Worm (Caenorhabditis elegans) whole organism, young adult: ENCODE data around the gene acy-1.

Experiments used
- B0019.2 ChIP-seq: fragments of 200-800 bp; sonication (Bioruptor generic); conservative IDR thresholded peaks from 2 replicates; pipeline ENCODE4 v1.3.6; 2022; ENCODE audit warnings: missing genetic modification reagents, missing genetic modification characterization, missing compliant biosample characterization
- B0261.1 ChIP-seq: sonication (generic microtip); optimal IDR thresholded peaks from 2 replicates; lab custom pipeline; 2016; ENCODE audit warnings: mild to moderate bottlenecking, missing genetic modification characterization, moderate library complexity, missing compliant biosample characterization
- B0336.3 ChIP-seq: fragments of 200-800 bp; sonication (Bioruptor generic); IDR thresholded peaks from 2 replicates; pipeline ENCODE4 v1.3.6; 2022; ENCODE audit warnings: missing genetic modification characterization, missing compliant biosample characterization
- C06A6.2 ChIP-seq: fragments of 200-800 bp; sonication (Bioruptor generic); conservative IDR thresholded peaks from 2 replicates; pipeline ENCODE4 v1.3.6; 2022; ENCODE audit warnings: missing genetic modification characterization, missing compliant biosample characterization
- F22D6.2 ChIP-seq: sonication (generic microtip); optimal IDR thresholded peaks from 2 replicates; lab custom pipeline; 2016; ENCODE audit warnings: mild to moderate bottlenecking, missing genetic modification characterization, missing compliant biosample characterization
- F37B4.10 ChIP-seq: fragments of 200-800 bp; sonication (Bioruptor generic); IDR thresholded peaks from 2 replicates; pipeline ENCODE4 v1.3.6; 2022; ENCODE audit warnings: missing genetic modification characterization, missing compliant biosample characterization
- F49E8.2 ChIP-seq: sonication (generic microtip); optimal IDR thresholded peaks from 3 replicates; lab custom pipeline; 2017; ENCODE audit warnings: missing genetic modification characterization, mild to moderate bottlenecking, missing compliant biosample characterization, antibody characterized with exemption, moderate library complexity; ENCODE audit not compliant: insufficient read depth
- F52B5.7 ChIP-seq: sonication (generic microtip); optimal IDR thresholded peaks from 2 replicates; lab custom pipeline; 2016; ENCODE audit warnings: mild to moderate bottlenecking, missing genetic modification characterization, missing compliant biosample characterization
- K12H6.12 ChIP-seq: fragments of 200-800 bp; sonication (Bioruptor generic); optimal IDR thresholded peaks from 2 replicates; lab custom pipeline; 2018; ENCODE audit warnings: mild to moderate bottlenecking, missing genetic modification characterization, missing compliant biosample characterization
- T07F8.4 ChIP-seq: sonication (generic microtip); optimal IDR thresholded peaks from 2 replicates; lab custom pipeline; 2016; ENCODE audit warnings: mild to moderate bottlenecking, missing genetic modification characterization, moderate library complexity, missing compliant biosample characterization
- Y56A3A.18 ChIP-seq: fragments of 200-800 bp; sonication (Bioruptor generic); IDR thresholded peaks from 2 replicates; pipeline ENCODE4 v1.3.6; 2022; ENCODE audit warnings: missing genetic modification reagents, missing genetic modification characterization, missing compliant biosample characterization
- Y79H2A.3 ChIP-seq: fragments of 200-800 bp; sonication (Bioruptor generic); conservative IDR thresholded peaks from 2 replicates; pipeline ENCODE4 v1.3.6; 2022; ENCODE audit warnings: missing genetic modification reagents, missing genetic modification characterization, missing compliant biosample characterization
- Y95B8A.8 ChIP-seq: fragments of 200-800 bp; sonication (Bioruptor generic); IDR thresholded peaks from 2 replicates; pipeline ENCODE4 v1.3.6; 2022; ENCODE audit warnings: missing genetic modification reagents, missing genetic modification characterization, missing compliant biosample characterization
- athp-1 ChIP-seq: sonication (generic microtip); optimal IDR thresholded peaks from 2 replicates; lab custom pipeline; 2017; ENCODE audit warnings: mild to moderate bottlenecking, missing genetic modification characterization, missing compliant biosample characterization
- attf-3 ChIP-seq: fragments of 200-800 bp; sonication (Bioruptor generic); conservative IDR thresholded peaks from 2 replicates; pipeline ENCODE4 v1.3.6; 2022; ENCODE audit warnings: missing genetic modification reagents, missing genetic modification characterization, missing compliant biosample characterization
- attf-5 ChIP-seq: fragments of 200-800 bp; sonication (Bioruptor generic); optimal IDR thresholded peaks from 2 replicates; lab custom pipeline; 2018; ENCODE audit warnings: mild to moderate bottlenecking, missing genetic modification characterization, missing compliant biosample characterization
- ccch-3 ChIP-seq: fragments of 200-800 bp; sonication (Bioruptor generic); optimal IDR thresholded peaks from 2 replicates; lab custom pipeline; 2018; ENCODE audit warnings: mild to moderate bottlenecking, missing genetic modification characterization, missing compliant biosample characterization
- ceh-27 ChIP-seq: fragments of 200-800 bp; sonication (Bioruptor generic); optimal IDR thresholded peaks from 2 replicates; lab custom pipeline; 2018; ENCODE audit warnings: mild to moderate bottlenecking, missing genetic modification characterization, moderate library complexity, missing compliant biosample characterization
- dox-1 ChIP-seq: fragments of 200-800 bp; sonication (Bioruptor generic); IDR thresholded peaks from 2 replicates; pipeline ENCODE4 v1.3.6; 2022; ENCODE audit warnings: missing genetic modification reagents, missing genetic modification characterization, missing compliant biosample characterization
- efl-1 ChIP-seq: fragments of 150-350 bp; optimal IDR thresholded peaks from 2 replicates; lab custom pipeline; 2014; ENCODE audit warnings: missing biosample characterization, missing genetic modification reagents, missing genetic modification characterization
- let-526 ChIP-seq: fragments of 200-800 bp; sonication (Bioruptor generic); IDR thresholded peaks from 2 replicates; pipeline ENCODE4 v1.3.6; 2022; ENCODE audit warnings: missing genetic modification reagents, missing genetic modification characterization, missing compliant biosample characterization
- lin-26 ChIP-seq: fragments of 200-800 bp; sonication (Bioruptor generic); IDR thresholded peaks from 2 replicates; pipeline ENCODE4 v1.3.6; 2022; ENCODE audit warnings: missing genetic modification reagents, missing genetic modification characterization, missing compliant biosample characterization
- lin-40 ChIP-seq: sonication (generic microtip); optimal IDR thresholded peaks from 2 replicates; lab custom pipeline; 2016; ENCODE audit warnings: missing genetic modification characterization, mild to moderate bottlenecking, missing compliant biosample characterization, missing genotype, missing genetic modification reagents
- lsy-27 ChIP-seq: sonication (generic microtip); optimal IDR thresholded peaks from 2 replicates; lab custom pipeline; 2017; ENCODE audit warnings: missing genetic modification characterization, mild to moderate bottlenecking, missing compliant biosample characterization, antibody characterized with exemption, missing genotype, borderline replicate concordance; ENCODE audit not compliant: insufficient read depth
- madf-3 ChIP-seq: fragments of 200-800 bp; sonication (Bioruptor generic); IDR thresholded peaks from 2 replicates; pipeline ENCODE4 v1.3.6; 2022; ENCODE audit warnings: missing genetic modification reagents, missing genetic modification characterization, missing compliant biosample characterization
- madf-6 ChIP-seq: fragments of 200-800 bp; sonication (Bioruptor generic); IDR thresholded peaks from 2 replicates; pipeline ENCODE4 v1.3.6; 2022; ENCODE audit warnings: missing genetic modification reagents, missing genetic modification characterization, missing compliant biosample characterization
- mcd-1 ChIP-seq: fragments of 200-800 bp; sonication (Bioruptor generic); IDR thresholded peaks from 2 replicates; pipeline ENCODE4 v1.3.6; 2022; ENCODE audit warnings: missing genetic modification reagents, missing genetic modification characterization, missing compliant biosample characterization
- mes-4 ChIP-seq: sonication (generic microtip); optimal IDR thresholded peaks from 2 replicates; lab custom pipeline; 2016; ENCODE audit warnings: missing genotype, missing genetic modification characterization, missing compliant biosample characterization
- nhr-120 ChIP-seq: fragments of 200-800 bp; sonication (Bioruptor generic); IDR thresholded peaks from 2 replicates; pipeline ENCODE4 v1.3.6; 2022; ENCODE audit warnings: missing genetic modification characterization, missing compliant biosample characterization
- nhr-27 ChIP-seq: fragments of 200-800 bp; sonication (Bioruptor generic); optimal IDR thresholded peaks from 2 replicates; lab custom pipeline; 2018; ENCODE audit warnings: mild to moderate bottlenecking, missing genetic modification characterization, moderate library complexity, missing compliant biosample characterization
- pbrm-1 ChIP-seq: fragments of 200-800 bp; sonication (Bioruptor generic); IDR thresholded peaks from 2 replicates; pipeline ENCODE4 v1.3.6; 2022; ENCODE audit warnings: missing genetic modification reagents, missing genetic modification characterization, missing compliant biosample characterization
- rcor-1 ChIP-seq: fragments of 200-800 bp; sonication (Bioruptor generic); IDR thresholded peaks from 2 replicates; pipeline ENCODE4 v1.3.6; 2022; ENCODE audit warnings: missing genetic modification reagents, missing genetic modification characterization, missing compliant biosample characterization
- rpc-1 ChIP-seq, 2 experiments: fragments of 150-350 bp in 1 of 2; sonication (generic microtip) in 1 of 2; optimal IDR thresholded peaks; 2 replicates each; lab custom pipeline; 2014 to 2018; ENCODE audit warnings: missing biosample characterization in 1 of 2, missing genetic modification characterization in 1 of 2, missing genetic modification reagents in 1 of 2, missing genotype in 1 of 2
- sdz-38 ChIP-seq: sonication (generic microtip); optimal IDR thresholded peaks from 2 replicates; lab custom pipeline; 2016; ENCODE audit warnings: missing genotype, missing genetic modification characterization, missing compliant biosample characterization
- snpc-3.4 ChIP-seq: sonication (generic microtip); optimal IDR thresholded peaks from 2 replicates; lab custom pipeline; 2017; ENCODE audit warnings: missing genetic modification characterization, mild to moderate bottlenecking, missing compliant biosample characterization, antibody characterized with exemption, moderate library complexity, missing genotype, missing genetic modification reagents
- snpc-4 ChIP-seq, 5 experiments: fragments of 150-350 bp in 1 of 5; sonication (generic microtip) in 4 of 5; optimal IDR thresholded peaks; 2 replicates each; lab custom pipeline; 2014 to 2018; ENCODE audit warnings: missing genetic modification characterization in 5 of 5, missing biosample characterization in 3 of 5, antibody characterized with exemption in 2 of 5, mild to moderate bottlenecking in 2 of 5, missing compliant biosample characterization in 2 of 5, missing genotype in 2 of 5, moderate library complexity in 2 of 5, missing genetic modification reagents in 1 of 5
- somi-1 ChIP-seq: fragments of 200-800 bp; sonication (Bioruptor generic); optimal IDR thresholded peaks from 2 replicates; lab custom pipeline; 2018; ENCODE audit warnings: mild to moderate bottlenecking, missing genetic modification characterization, missing compliant biosample characterization
- sptf-2 ChIP-seq: fragments of 200-800 bp; sonication (Bioruptor generic); optimal IDR thresholded peaks from 2 replicates; lab custom pipeline; 2018; ENCODE audit warnings: mild to moderate bottlenecking, missing genetic modification characterization, missing compliant biosample characterization
- tbp1 ChIP-seq: fragments of 200-800 bp; sonication (Bioruptor generic); optimal IDR thresholded peaks from 2 replicates; lab custom pipeline; 2018; ENCODE audit warnings: mild to moderate bottlenecking, missing genetic modification characterization, missing compliant biosample characterization
- unc-130 ChIP-seq: sonication (generic microtip); optimal IDR thresholded peaks from 2 replicates; lab custom pipeline; 2016; ENCODE audit warnings: missing genetic modification reagents, missing genetic modification characterization, missing compliant biosample characterization
- unc-62 ChIP-seq: fragments of 150-350 bp; optimal IDR thresholded peaks from 2 replicates; lab custom pipeline; 2014; ENCODE audit warnings: missing biosample characterization, missing genetic modification reagents, missing genetic modification characterization
- xnd-1 ChIP-seq: sonication (generic microtip); optimal IDR thresholded peaks from 2 replicates; lab custom pipeline; 2016; ENCODE audit warnings: missing genotype, missing genetic modification reagents, missing genetic modification characterization, missing compliant biosample characterization
- zfh-2 ChIP-seq: fragments of 200-800 bp; sonication (Bioruptor generic); conservative IDR thresholded peaks from 2 replicates; pipeline ENCODE4 v1.3.6; 2022; ENCODE audit warnings: missing genetic modification reagents, missing genetic modification characterization, missing compliant biosample characterization
- ztf-18 ChIP-seq: sonication (generic microtip); optimal IDR thresholded peaks from 2 replicates; lab custom pipeline; 2016; ENCODE audit warnings: missing genotype, mild to moderate bottlenecking, missing genetic modification characterization, missing compliant biosample characterization
- ztf-26 ChIP-seq: sonication (generic microtip); optimal IDR thresholded peaks from 2 replicates; lab custom pipeline; 2017; ENCODE audit warnings: missing genetic modification characterization, missing compliant biosample characterization
- ztf-6 ChIP-seq: fragments of 200-800 bp; sonication (Bioruptor generic); IDR thresholded peaks from 2 replicates; pipeline ENCODE4 v1.3.6; 2022; ENCODE audit warnings: missing genetic modification reagents, missing genetic modification characterization, missing compliant biosample characterization

Gene acy-1

ce11 chrIII:4689595-4689994 lies 32.3 kb upstream of the acy-1 start (continued):
- TF ChIP-seq Y56A3A.18 (GFP tag; lab: Robert Waterston, UW) (0 out of 2 replicates have a peak, but pooled peaks have one; percentile 45), F49E8.2 (tag; lab: Kevin White, UChicago) (peak; percentile 90), attf-3 (GFP tag; lab: Robert Waterston, UW) (0 out of 2 replicates have a peak, but pooled peaks have one; percentile 26), T07F8.4 (tag; lab: Kevin White, UChicago) (peak; percentile 87), madf-6 (GFP tag; lab: Robert Waterston, UW) (peak; percentile 74; the same call in 1 of the 2 replicates), nhr-27 (no peak), madf-3 (GFP tag; lab: Robert Waterston, UW) (no peak), F52B5.7 (peak; percentile 91), lsy-27 (peak; percentile 70), B0261.1 (tag; lab: Kevin White, UChicago) (peak; percentile 94), athp-1 (tag; lab: Kevin White, UChicago) (peak; percentile 94), rcor-1 (GFP tag; lab: Robert Waterston, UW) (peak; percentile 23; the same call in 1 of the 2 replicates), xnd-1 (tag; lab: Kevin White, UChicago) (peak; percentile 26), ztf-26 (tag; lab: Kevin White, UChicago) (peak; percentile 4), lin-26 (GFP tag; lab: Robert Waterston, UW) (peak; percentile 97), unc-130 (GFP tag; lab: Kevin White, UChicago) (peak; percentile 76), sdz-38 (tag; lab: Kevin White, UChicago) (no peak), nhr-120 (GFP tag; lab: Robert Waterston, UW) (0 out of 2 replicates have a peak, but pooled peaks have one; percentile 55), dox-1 (GFP tag; lab: Robert Waterston, UW) (peak; percentile 87), efl-1 (GFP tag; lab: Kevin White, UChicago) (peak; percentile 40), unc-62 (GFP tag; lab: Kevin White, UChicago) (peak; percentile 26), K12H6.12 (peak; percentile 61), ccch-3 (GFP tag; lab: Kevin White, UChicago) (peak; percentile 85), snpc-4 (GFP tag; optimal IDR thresholded peaks at IDR 0.05; lab: Kevin White, UChicago) (peak; percentile 78), snpc-4 (tag; optimal IDR thresholded peaks at IDR 0.05; lab: Kevin White, UChicago) (peak in 3 of 4 experiments; percentile 2 to 66 (median 42)), mes-4 (tag; lab: Kevin White, UChicago) (peak; percentile 91), rpc-1 (optimal IDR thresholded peaks at IDR 0.05; lab: Kevin White, UChicago) (peak; percentile 91), rpc-1 (tag; optimal IDR thresholded peaks at IDR 0.05; lab: Kevin White, UChicago) (peak; percentile 100), C06A6.2 (no peak), zfh-2 (GFP tag; lab: Robert Waterston, UW) (no peak), let-526 (GFP tag; lab: Robert Waterston, UW) (peak; percentile 74; the same call in 1 of the 2 replicates), Y95B8A.8 (GFP tag; lab: Robert Waterston, UW) (0 out of 2 replicates have a peak, but pooled peaks have one; percentile 63), tbp1 (GFP tag; lab: Kevin White, UChicago) (peak; percentile 98), B0019.2 (GFP tag; lab: Robert Waterston, UW) (peak; percentile 62; the same call in 1 of the 2 replicates), ceh-27 (GFP tag; lab: Kevin White, UChicago) (peak; percentile 88), mcd-1 (GFP tag; lab: Robert Waterston, UW) (no peak), lin-40 (no peak), sptf-2 (GFP tag; lab: Kevin White, UChicago) (peak; percentile 87)
- TF ChIP-seq, all 124 proteins: peak for 100

- TF ChIP-seq T07F8.4 (tag; lab: Kevin White, UChicago) (no peak), athp-1 (tag; lab: Kevin White, UChicago) (no peak), attf-5 (peak; percentile 86), snpc-3.4 (peak; percentile 23), B0336.3 (GFP tag; lab: Robert Waterston, UW) (0 out of 2 replicates have a peak, but pooled peaks have one; percentile 28), unc-130 (GFP tag; lab: Kevin White, UChicago) (no peak), ztf-6 (GFP tag; lab: Robert Waterston, UW) (no peak), F22D6.2 (no peak), sdz-38 (tag; lab: Kevin White, UChicago) (no peak), ztf-18 (tag; lab: Kevin White, UChicago) (peak; percentile 95), madf-6 (GFP tag; lab: Robert Waterston, UW) (peak; percentile 65), madf-3 (GFP tag; lab: Robert Waterston, UW) (0 out of 2 replicates have a peak, but pooled peaks have one; percentile 14), Y79H2A.3 (no peak), F37B4.10 (GFP tag; lab: Robert Waterston, UW) (no peak), somi-1 (GFP tag; lab: Kevin White, UChicago) (no peak), nhr-120 (GFP tag; lab: Robert Waterston, UW) (no peak), pbrm-1 (GFP tag; lab: Robert Waterston, UW) (0 out of 2 replicates have a peak, but pooled peaks have one; percentile 54)
Observed at ce11 chrIII:4693281-4693680, 28.6 kb upstream of the acy-1 start, which contains the start of gene nifk-1. Gene nifk-1, minus strand, starts transcription at chrIII:4693307.
